Worm (Caenorhabditis elegans) whole organism, L4 larva: Measurements from ENCODE around the gene F31D4.2.

Source experiments
- F26F4.8 ChIP-seq: fragments of 200-800 bp; sonication (Bioruptor generic); conservative IDR thresholded peaks from 2 replicates; pipeline ENCODE4 v1.3.6; 2022; ENCODE audit warnings: missing genetic modification characterization, missing compliant biosample characterization
- F37D6.2 ChIP-seq: sonication (generic microtip); optimal IDR thresholded peaks from 2 replicates; lab custom pipeline; 2016; ENCODE audit warnings: mild to moderate bottlenecking, missing genetic modification characterization, missing compliant biosample characterization
- F49E8.2 ChIP-seq: sonication (generic microtip); optimal IDR thresholded peaks from 2 replicates; lab custom pipeline; 2016; ENCODE audit warnings: missing compliant biosample characterization, mild to moderate bottlenecking, missing genetic modification characterization, borderline replicate concordance
- Y105C5A.15 ChIP-seq: fragments of 200-800 bp; sonication (Bioruptor generic); IDR thresholded peaks from 2 replicates; pipeline ENCODE4 v1.3.6; 2022; ENCODE audit warnings: missing genetic modification characterization, missing compliant biosample characterization
- Y5F2A.4 ChIP-seq: fragments of 200-800 bp; sonication (Bioruptor generic); optimal IDR thresholded peaks from 2 replicates; lab custom pipeline; 2018; ENCODE audit warnings: mild to moderate bottlenecking, missing genetic modification characterization, missing compliant biosample characterization
- aha-1 ChIP-seq: fragments of 150-350 bp; peaks from one replicate; lab custom pipeline; 2014; ENCODE audit warnings: missing biosample characterization, missing genetic modification characterization
- ceh-28 ChIP-seq: fragments of 150-350 bp; optimal IDR thresholded peaks from 2 replicates; lab custom pipeline; 2014; ENCODE audit warnings: missing biosample characterization, missing genetic modification reagents, missing genetic modification characterization
- ceh-44 ChIP-seq: fragments of 200-800 bp; sonication (Bioruptor generic); IDR thresholded peaks from 2 replicates; pipeline ENCODE4 v1.3.6; 2022; ENCODE audit warnings: missing genetic modification reagents, missing genetic modification characterization, missing compliant biosample characterization
- cey-2 ChIP-seq: sonication (generic microtip); optimal IDR thresholded peaks from 3 replicates; lab custom pipeline; 2017; ENCODE audit warnings: missing genetic modification characterization, mild to moderate bottlenecking, missing compliant biosample characterization, antibody characterized with exemption, borderline replicate concordance; ENCODE audit not compliant: insufficient read depth
- daf-16 ChIP-seq, 3 experiments: sonication (generic microtip); optimal IDR thresholded peaks; 2 replicates each; lab custom pipeline; 2016 to 2017; ENCODE audit warnings: missing genetic modification characterization in 3 of 3, missing genetic modification reagents in 3 of 3, mild to moderate bottlenecking in 2 of 3, missing compliant biosample characterization in 2 of 3, missing biosample characterization in 1 of 3, moderate library complexity in 1 of 3
- daf-8 ChIP-seq: fragments of 200-800 bp; sonication (Bioruptor generic); IDR thresholded peaks from 2 replicates; pipeline ENCODE4 v1.3.6; 2022; ENCODE audit warnings: missing genetic modification characterization, missing compliant biosample characterization
- dmd-6 ChIP-seq: fragments of 200-800 bp; sonication (Bioruptor generic); IDR thresholded peaks from 2 replicates; pipeline ENCODE4 v1.3.6; 2022; ENCODE audit warnings: missing genetic modification reagents, missing genetic modification characterization, missing compliant biosample characterization
- dmd-9 ChIP-seq: fragments of 200-800 bp; sonication (Bioruptor generic); IDR thresholded peaks from 2 replicates; pipeline ENCODE4 v1.3.6; 2022; ENCODE audit warnings: missing genetic modification reagents, missing genetic modification characterization, missing compliant biosample characterization
- duxl-1 ChIP-seq: sonication (generic microtip); optimal IDR thresholded peaks from 2 replicates; lab custom pipeline; 2016; ENCODE audit warnings: mild to moderate bottlenecking, missing genetic modification characterization, moderate library complexity, missing compliant biosample characterization; ENCODE audit not compliant: poor library complexity
- dve-1 ChIP-seq: sonication (generic microtip); optimal IDR thresholded peaks from 2 replicates; lab custom pipeline; 2017; ENCODE audit warnings: antibody characterized with exemption, mild to moderate bottlenecking, missing genetic modification characterization, missing compliant biosample characterization; ENCODE audit not compliant: insufficient read depth
- egl-43 ChIP-seq: fragments of 200-800 bp; sonication (Bioruptor generic); IDR thresholded peaks from 2 replicates; pipeline ENCODE4 v1.3.6; 2022; ENCODE audit warnings: missing genetic modification reagents, missing genetic modification characterization, missing compliant biosample characterization
- fos-1 ChIP-seq: fragments of 150-350 bp; optimal IDR thresholded peaks from 2 replicates; lab custom pipeline; 2014; ENCODE audit warnings: missing biosample characterization, missing genetic modification characterization
- hif-1 ChIP-seq, 2 experiments: sonication (generic microtip); optimal IDR thresholded peaks; 2 replicates each; lab custom pipeline; 2016 to 2017; ENCODE audit warnings: missing compliant biosample characterization in 2 of 2, missing genetic modification characterization in 2 of 2, missing genetic modification reagents in 2 of 2, missing genotype in 2 of 2, mild to moderate bottlenecking in 1 of 2
- hlh-11 ChIP-seq: fragments of 200-800 bp; sonication (Bioruptor generic); optimal IDR thresholded peaks from 2 replicates; lab custom pipeline; 2018; ENCODE audit warnings: mild to moderate bottlenecking, missing genetic modification characterization, missing compliant biosample characterization
- hlh-30 ChIP-seq: sonication (generic microtip); optimal IDR thresholded peaks from 2 replicates; lab custom pipeline; 2017; ENCODE audit warnings: antibody characterized with exemption, mild to moderate bottlenecking, missing genetic modification characterization, missing compliant biosample characterization; ENCODE audit not compliant: insufficient read depth
- hmg-1.1 ChIP-seq: fragments of 200-800 bp; sonication (Bioruptor generic); IDR thresholded peaks from 2 replicates; pipeline ENCODE4 v1.3.6; 2022; ENCODE audit warnings: missing genetic modification reagents, missing genetic modification characterization, missing compliant biosample characterization
- lim-7 ChIP-seq: fragments of 200-800 bp; sonication (Bioruptor generic); IDR thresholded peaks from 2 replicates; pipeline ENCODE4 v1.3.6; 2022; ENCODE audit warnings: missing genetic modification characterization, missing compliant biosample characterization
- lin-1 ChIP-seq: fragments of 200-800 bp; sonication (Bioruptor generic); IDR thresholded peaks from 2 replicates; pipeline ENCODE4 v1.3.6; 2022; ENCODE audit warnings: missing genetic modification reagents, missing genetic modification characterization, missing compliant biosample characterization
- lin-29 ChIP-seq: fragments of 200-800 bp; sonication (Bioruptor generic); IDR thresholded peaks from 2 replicates; pipeline ENCODE4 v1.3.6; 2022; ENCODE audit warnings: missing genetic modification reagents, missing genetic modification characterization, missing compliant biosample characterization
- lin-38 ChIP-seq: fragments of 200-800 bp; sonication (Bioruptor generic); IDR thresholded peaks from 2 replicates; pipeline ENCODE4 v1.3.6; 2022; ENCODE audit warnings: missing genetic modification reagents, missing genetic modification characterization, missing compliant biosample characterization
- lsy-2 ChIP-seq, 2 experiments: fragments of 150-350 bp in 1 of 2; sonication (generic microtip) in 1 of 2; optimal IDR thresholded peaks; 2 replicates each; lab custom pipeline; 2014 to 2017; ENCODE audit warnings: missing biosample characterization in 2 of 2, missing genetic modification characterization in 2 of 2
- mdl-1 ChIP-seq, 2 experiments: fragments of 150-350 bp in 1 of 2; sonication (generic microtip) in 1 of 2; optimal IDR thresholded peaks; 2 replicates each; lab custom pipeline; 2014 to 2017; ENCODE audit warnings: missing biosample characterization in 2 of 2, missing genetic modification characterization in 2 of 2
- mes-2 ChIP-seq: sonication (generic microtip); optimal IDR thresholded peaks from 2 replicates; lab custom pipeline; 2016; ENCODE audit warnings: missing genotype, mild to moderate bottlenecking, missing genetic modification characterization, missing compliant biosample characterization; ENCODE audit not compliant: poor library complexity, severe bottlenecking
- mxl-2 ChIP-seq: fragments of 200-800 bp; sonication (Bioruptor generic); conservative IDR thresholded peaks from 2 replicates; pipeline ENCODE4 v1.3.6; 2022; ENCODE audit warnings: missing genetic modification reagents, missing genetic modification characterization, missing compliant biosample characterization
- nhr-11 ChIP-seq: fragments of 150-350 bp; optimal IDR thresholded peaks from 2 replicates; lab custom pipeline; 2014; ENCODE audit warnings: missing biosample characterization, missing genetic modification characterization
- nhr-28 ChIP-seq: fragments of 150-350 bp; optimal IDR thresholded peaks from 2 replicates; lab custom pipeline; 2014; ENCODE audit warnings: missing biosample characterization, missing genetic modification characterization
- nhr-42 ChIP-seq: fragments of 200-800 bp; sonication (Bioruptor generic); IDR thresholded peaks from 2 replicates; pipeline ENCODE4 v1.3.6; 2022; ENCODE audit warnings: missing genetic modification characterization, missing compliant biosample characterization
- nhr-48 ChIP-seq: sonication (generic microtip); optimal IDR thresholded peaks from 2 replicates; lab custom pipeline; 2016; ENCODE audit warnings: mild to moderate bottlenecking, missing genetic modification characterization, missing compliant biosample characterization
- nhr-6 ChIP-seq: fragments of 150-350 bp; optimal IDR thresholded peaks from 2 replicates; lab custom pipeline; 2014; ENCODE audit warnings: missing biosample characterization, missing genetic modification characterization
- nhr-77 ChIP-seq: fragments of 150-350 bp; optimal IDR thresholded peaks from 2 replicates; lab custom pipeline; 2014; ENCODE audit warnings: missing biosample characterization, missing genetic modification characterization
- pha-4 ChIP-seq, 2 experiments: fragments of 150-350 bp in 1 of 2; fragments of 200-800 bp in 1 of 2; sonication (Bioruptor generic) in 1 of 2; IDR thresholded peaks in 1 of 2; optimal IDR thresholded peaks in 1 of 2; 2 replicates each; pipeline versions ENCODE4 v1.3.6 to Lab custom; 2014 to 2022; ENCODE audit warnings: missing genetic modification characterization in 2 of 2, missing genetic modification reagents in 2 of 2, missing biosample characterization in 1 of 2, missing compliant biosample characterization in 1 of 2
- pqm-1 ChIP-seq: sonication (generic microtip); optimal IDR thresholded peaks from 2 replicates; lab custom pipeline; 2017; ENCODE audit warnings: missing biosample characterization, missing genetic modification characterization
- rbr-2 ChIP-seq: sonication (generic microtip); optimal IDR thresholded peaks from 2 replicates; lab custom pipeline; 2016; ENCODE audit warnings: missing genotype, missing genetic modification characterization, missing compliant biosample characterization
- set-16 ChIP-seq: fragments of 200-800 bp; sonication (Bioruptor generic); IDR thresholded peaks from 2 replicates; pipeline ENCODE4 v1.3.6; 2022; ENCODE audit warnings: missing genetic modification reagents, missing genetic modification characterization, missing compliant biosample characterization
- unc-62 ChIP-seq, 3 experiments: fragments of 150-350 bp in 1 of 3; sonication (generic microtip); optimal IDR thresholded peaks in 2 of 3; peaks in 1 of 3; 1 replicate in 1 of 3; 2 replicates in 2 of 3; lab custom pipeline; 2014 to 2017; ENCODE audit warnings: missing biosample characterization in 3 of 3, missing genetic modification characterization in 3 of 3, missing genetic modification reagents in 3 of 3, missing genotype in 1 of 3
- zag-1 ChIP-seq: fragments of 150-350 bp; optimal IDR thresholded peaks from 2 replicates; lab custom pipeline; 2014; ENCODE audit warnings: missing biosample characterization, missing genetic modification characterization
- zfp-2 ChIP-seq: sonication (generic microtip); optimal IDR thresholded peaks from 2 replicates; lab custom pipeline; 2016; ENCODE audit warnings: mild to moderate bottlenecking, missing genetic modification characterization, missing compliant biosample characterization
- ztf-11 ChIP-seq: fragments of 150-350 bp; optimal IDR thresholded peaks from 2 replicates; lab custom pipeline; 2014; ENCODE audit warnings: missing biosample characterization, missing genetic modification characterization

The F31D4.2 gene

DNA sequence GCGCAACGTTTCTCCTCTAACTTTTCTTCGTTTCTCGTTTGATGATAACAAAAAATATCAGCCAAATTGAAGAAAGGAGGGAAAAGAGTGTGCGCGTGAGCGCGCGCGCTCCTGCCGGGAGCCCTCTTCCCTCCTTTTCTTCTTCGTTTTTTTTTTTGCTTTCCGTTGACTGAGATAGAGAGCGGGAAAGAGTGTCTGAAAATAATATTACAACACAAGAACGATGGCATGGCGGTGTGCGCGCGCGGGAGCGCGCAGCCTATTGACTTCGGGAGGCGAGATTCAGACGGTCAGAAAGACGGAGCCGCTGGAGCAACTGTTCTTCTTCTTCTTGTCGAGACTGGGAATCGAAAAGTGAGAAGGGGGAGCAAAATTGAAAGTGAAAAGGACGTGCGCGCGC lies 51.6 kb downstream of the F31D4.2 start:
- TF ChIP-seq daf-16 (GFP tag; optimal IDR thresholded peaks at IDR 0.05; lab: Kevin White, UChicago) (no peak), daf-16 (tag; optimal IDR thresholded peaks at IDR 0.05; lab: Kevin White, UChicago) (peak; percentile 46), pqm-1 (tag; lab: Kevin White, UChicago) (peak; percentile 47), F49E8.2 (no peak), mxl-2 (GFP tag; lab: Robert Waterston, UW) (no peak), zfp-2 (no peak), nhr-77 (tag; lab: Kevin White, UChicago) (peak; percentile 10), lim-7 (no peak), nhr-11 (tag; lab: Kevin White, UChicago) (peak; percentile 59), mes-2 (tag; lab: Kevin White, UChicago) (no peak), hlh-11 (tag; lab: Kevin White, UChicago) (peak; percentile 79), ceh-28 (tag; lab: Kevin White, UChicago) (no peak), mdl-1 (tag; optimal IDR thresholded peaks at IDR 0.05; lab: Kevin White, UChicago) (no peak), set-16 (GFP tag; lab: Robert Waterston, UW) (peak; percentile 74), pha-4 (GFP tag; IDR thresholded peaks at IDR 0.05; lab: Robert Waterston, UW) (peak; percentile 48; the same call in 1 of the 2 replicates), pha-4 (tag; optimal IDR thresholded peaks at IDR 0.05; lab: Kevin White, UChicago) (no peak), F26F4.8 (GFP tag; lab: Robert Waterston, UW) (no peak), cey-2 (tag; lab: Kevin White, UChicago) (no peak), aha-1 (tag; lab: Kevin White, UChicago) (peak; percentile 22), duxl-1 (tag; lab: Kevin White, UChicago) (no peak), hmg-1.1 (GFP tag; lab: Robert Waterston, UW) (0 out of 2 replicates have a peak, but pooled peaks have one; percentile 21), fos-1 (no peak), nhr-28 (peak; percentile 19), dve-1 (tag; lab: Kevin White, UChicago) (peak; percentile 78), nhr-42 (no peak), hlh-30 (tag; lab: Kevin White, UChicago) (peak; percentile 71), lin-1 (GFP tag; lab: Robert Waterston, UW) (0 out of 2 replicates have a peak, but pooled peaks have one; percentile 29), egl-43 (GFP tag; lab: Robert Waterston, UW) (0 out of 2 replicates have a peak, but pooled peaks have one; percentile 53), dmd-6 (GFP tag; lab: Robert Waterston, UW) (peak; percentile 39; the same call in 1 of the 2 replicates), hif-1 (tag; optimal IDR thresholded peaks at IDR 0.05; lab: Kevin White, UChicago) (peak in 1 of 2 experiments; percentile 73), rbr-2 (tag; lab: Kevin White, UChicago) (peak; percentile 9), Y105C5A.15 (no peak), dmd-9 (GFP tag; lab: Robert Waterston, UW) (no peak), unc-62 (GFP tag; optimal IDR thresholded peaks at IDR 0.05 in 1 of 2; lab: Kevin White, UChicago) (peak in 1 of 2 experiments; percentile 23), unc-62 (tag; optimal IDR thresholded peaks at IDR 0.05; lab: Kevin White, UChicago) (no peak)
- TF ChIP-seq, all 104 proteins: peak for 18

- no peak for TF ChIP-seq lin-29 (GFP tag; lab: Robert Waterston, UW)
- TF ChIP-seq hlh-30 (tag; lab: Kevin White, UChicago): peak; percentile 3
- TF ChIP-seq hmg-1.1 (GFP tag; lab: Robert Waterston, UW): no peak
- TF ChIP-seq lsy-2 (tag; optimal IDR thresholded peaks at IDR 0.05; lab: Kevin White, UChicago): no peak
- no peak for TF ChIP-seq ztf-11
- no peak for TF ChIP-seq Y5F2A.4
- peak; percentile 66 for TF ChIP-seq hlh-11 (tag; lab: Kevin White, UChicago)
- no peak for TF ChIP-seq nhr-48 (tag; lab: Kevin White, UChicago)
- TF ChIP-seq lin-38 (GFP tag; lab: Robert Waterston, UW): no peak
- peak; percentile 7 for TF ChIP-seq aha-1 (tag; lab: Kevin White, UChicago)
- no peak for TF ChIP-seq daf-16 (GFP tag; optimal IDR thresholded peaks at IDR 0.05; lab: Kevin White, UChicago)
- TF ChIP-seq daf-16 (tag; optimal IDR thresholded peaks at IDR 0.05; lab: Kevin White, UChicago): peak; percentile 12
- 0 out of 2 replicates have a peak, but pooled peaks have one; percentile 39 for TF ChIP-seq ceh-44 (GFP tag; lab: Robert Waterston, UW)
- no peak for TF ChIP-seq F37D6.2 (tag; lab: Kevin White, UChicago)
- TF ChIP-seq pqm-1 (tag; lab: Kevin White, UChicago): peak; percentile 5
- no peak for TF ChIP-seq zag-1 (tag; lab: Kevin White, UChicago)
- peak; percentile 36 for TF ChIP-seq nhr-28
- TF ChIP-seq F49E8.2: no peak
- TF ChIP-seq daf-8 (GFP tag; lab: Robert Waterston, UW): no peak
- peak; percentile 66 for TF ChIP-seq dve-1 (tag; lab: Kevin White, UChicago)
- no peak for TF ChIP-seq nhr-6 (tag; lab: Kevin White, UChicago)
- no peak for TF ChIP-seq dmd-9 (GFP tag; lab: Robert Waterston, UW)
Measured at ce11 chrV:20792371-20792890, 52.9 kb downstream of the F31D4.2 start, which contains the start of gene Y44A6D.3. Gene Y44A6D.3, minus strand, starts transcription at chrV:20792421.
